Worm (Caenorhabditis elegans): ENCODE data around the gene srbc-5.

srbc-5 gene

ce11 chrV:3287330-3287729, 27.2 kb downstream of the srbc-5 start, which contains the start of gene F35F10.7:
TSS of gene F35F10.7 (minus strand) at chrV:3287430.
- no peak for TF ChIP-seq skn-1 (tag; optimal IDR thresholded peaks at IDR 0.05)
- no peak for TF ChIP-seq pha-4 (GFP tag; IDR thresholded peaks at IDR 0.05)
- no peak for TF ChIP-seq pha-4 (tag; optimal IDR thresholded peaks at IDR 0.05)
- TF ChIP-seq madf-5 (GFP tag; IDR thresholded peaks at IDR 0.05) = no peak
- no peak for TF ChIP-seq mes-2 (tag; optimal IDR thresholded peaks at IDR 0.05; ENCODE audit: poor library complexity, severe bottlenecking)
- no peak for TF ChIP-seq set-16 (GFP tag; IDR thresholded peaks at IDR 0.05)
- TF ChIP-seq ztf-7 (tag; optimal IDR thresholded peaks at IDR 0.05) = no peak
- no peak for TF ChIP-seq fos-1 (tag; optimal IDR thresholded peaks at IDR 0.05)
- no peak for TF ChIP-seq gei-8 (GFP tag; optimal IDR thresholded peaks at IDR 0.05)
- no peak for TF ChIP-seq ceh-62 (tag; optimal IDR thresholded peaks at IDR 0.05)
- no peak for TF ChIP-seq lin-13 (GFP tag; optimal IDR thresholded peaks at IDR 0.05)
- TF ChIP-seq zag-1 (tag; optimal IDR thresholded peaks at IDR 0.05) = no peak
- no peak for TF ChIP-seq nhr-76 (tag; optimal IDR thresholded peaks at IDR 0.05)
- no peak for TF ChIP-seq nhr-48 (tag; optimal IDR thresholded peaks at IDR 0.05)
- no peak for TF ChIP-seq fkh-10 (GFP tag; optimal IDR thresholded peaks at IDR 0.05)
- no peak for TF ChIP-seq dve-1 (tag; optimal IDR thresholded peaks at IDR 0.05; ENCODE audit: insufficient read depth)
- no peak for TF ChIP-seq Y75B8A.6 (GFP tag; IDR thresholded peaks at IDR 0.05)
- TF ChIP-seq madf-9 (GFP tag; conservative IDR thresholded peaks at IDR 0.05) = no peak
- TF ChIP-seq ceh-32 (tag; optimal IDR thresholded peaks at IDR 0.05; ENCODE audit: poor library complexity) = no peak
- no peak for TF ChIP-seq mdl-1 (tag; optimal IDR thresholded peaks at IDR 0.05)

DNA sequence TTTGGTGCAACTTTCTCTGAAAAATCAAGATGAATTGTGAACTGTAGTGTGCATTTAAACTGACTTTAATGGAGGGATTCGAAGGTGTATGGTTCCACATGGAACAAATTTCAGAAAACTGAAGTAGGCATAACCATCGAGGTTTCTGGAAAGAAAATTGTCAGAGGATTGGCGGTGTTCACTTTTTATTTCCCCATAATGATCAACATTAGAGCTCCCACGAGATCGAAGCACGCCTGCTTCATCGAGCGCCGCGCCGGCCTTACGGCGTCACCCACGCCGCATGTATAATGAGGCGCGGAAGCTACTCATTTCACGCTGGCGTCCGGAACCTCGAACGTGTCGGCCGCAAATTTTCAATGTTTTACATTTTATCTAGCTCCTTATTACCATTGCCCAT, 28.0 kb downstream of the srbc-5 start:
- TF ChIP-seq duxl-1 (tag; optimal IDR thresholded peaks at IDR 0.05; ENCODE audit: poor library complexity) = no peak
- no peak for TF ChIP-seq hif-1 (tag; optimal IDR thresholded peaks at IDR 0.05)
- no peak for TF ChIP-seq mdt-29 (GFP tag; IDR thresholded peaks at IDR 0.05)
- 0 out of 4 replicates have a peak, but pooled peaks of 1 of the 2 experiments have one; percentile 13 for TF ChIP-seq madf-5 (GFP tag; IDR thresholded peaks at IDR 0.05)
- no peak for TF ChIP-seq unc-130 (GFP tag; optimal IDR thresholded peaks at IDR 0.05)
- TF ChIP-seq lin-39 (tag; optimal IDR thresholded peaks at IDR 0.05) = no peak
- no peak for TF ChIP-seq gei-8 (GFP tag; optimal IDR thresholded peaks at IDR 0.05)
- TF ChIP-seq dve-1 (tag; optimal IDR thresholded peaks at IDR 0.05; ENCODE audit: insufficient read depth) = no peak
- TF ChIP-seq nhr-102 (tag; optimal IDR thresholded peaks at IDR 0.05) = no peak
- no peak for TF ChIP-seq Y75B8A.6 (GFP tag; IDR thresholded peaks at IDR 0.05)
- TF ChIP-seq arid-1 (GFP tag; conservative IDR thresholded peaks at IDR 0.05) = no peak
- TF ChIP-seq mxl-3 (GFP tag; optimal IDR thresholded peaks at IDR 0.05) = no peak
- peak; percentile 34 for TF ChIP-seq aha-1 (tag)

ce11 chrV:3289267-3289666, 29.1 kb downstream of the srbc-5 start, which contains the start of gene F35F10.6:
TSS of gene F35F10.6 (minus strand) at chrV:3289367.
- TF ChIP-seq zfp-2 (tag; optimal IDR thresholded peaks at IDR 0.05) (no peak), nhr-77 (tag; optimal IDR thresholded peaks at IDR 0.05) (no peak), F49E8.2 (tag; optimal IDR thresholded peaks at IDR 0.05; ENCODE audit: borderline replicate concordance) (no peak)

- TF ChIP-seq unc-62 (GFP tag; optimal IDR thresholded peaks at IDR 0.05 in 1 of 2) = peak in 1 of 2 experiments; percentile 94
- no peak for TF ChIP-seq unc-62 (tag; optimal IDR thresholded peaks at IDR 0.05)
- TF ChIP-seq ces-1 (GFP tag; optimal IDR thresholded peaks at IDR 0.05) = no peak
Measured at ce11 chrV:3295368-3295767, 35.2 kb downstream of the srbc-5 start.

ce11 chrV:3297764-3298163, 37.6 kb downstream of the srbc-5 start, which contains the start of gene srx-122:
TSS of gene srx-122 (minus strand) at chrV:3297864.
- TF ChIP-seq duxl-1 (tag; optimal IDR thresholded peaks at IDR 0.05; ENCODE audit: poor library complexity) = no peak
- TF ChIP-seq lin-29 (GFP tag; IDR thresholded peaks at IDR 0.05) = no peak
- no peak for TF ChIP-seq Y75B8A.6 (GFP tag; IDR thresholded peaks at IDR 0.05)
- TF ChIP-seq F49E8.2 (tag; optimal IDR thresholded peaks at IDR 0.05; ENCODE audit: borderline replicate concordance) = no peak
- no peak for TF ChIP-seq nhr-42 (GFP tag; IDR thresholded peaks at IDR 0.05)
- no peak for TF ChIP-seq spr-1 (tag; optimal IDR thresholded peaks at IDR 0.05)
- no peak for TF ChIP-seq lin-39 (tag; optimal IDR thresholded peaks at IDR 0.05)
- TF ChIP-seq snpc-4 (tag; optimal IDR thresholded peaks at IDR 0.05) = no peak
- TF ChIP-seq hlh-11 (tag; optimal IDR thresholded peaks at IDR 0.05) = no peak
- no peak for TF ChIP-seq set-16 (GFP tag; IDR thresholded peaks at IDR 0.05)
- TF ChIP-seq mep-1 (tag; optimal IDR thresholded peaks at IDR 0.05) = no peak
- no peak for TF ChIP-seq hlh-30 (tag; optimal IDR thresholded peaks at IDR 0.05; ENCODE audit: insufficient read depth)
- TF ChIP-seq tag-97 (GFP tag; IDR thresholded peaks at IDR 0.05) = no peak
